Worm (Caenorhabditis elegans) whole organism, L3 larva: Measurements from ENCODE around the gene B0024.4.

ENCODE experiments used
- ceh-9 ChIP-seq: sonication (generic microtip); optimal IDR thresholded peaks from 2 replicates; lab custom pipeline; 2018; ENCODE audit warnings: missing biosample characterization, missing genetic modification characterization
- egl-27 ChIP-seq: sonication (generic microtip); optimal IDR thresholded peaks from 4 replicates; lab custom pipeline; 2017; ENCODE audit warnings: missing biosample characterization, missing genetic modification reagents, missing genetic modification characterization
- elt-2 ChIP-seq: sonication (generic microtip); optimal IDR thresholded peaks from 2 replicates; lab custom pipeline; 2016; ENCODE audit warnings: missing genetic modification reagents, mild to moderate bottlenecking, missing genetic modification characterization, missing compliant biosample characterization
- elt-3 ChIP-seq, 3 experiments: fragments of 150-350 bp in 1 of 3; sonication (generic microtip) in 2 of 3; optimal IDR thresholded peaks; 2 replicates in 2 of 3; 4 replicates in 1 of 3; lab custom pipeline; 2014 to 2017; ENCODE audit warnings: missing biosample characterization in 3 of 3, missing genetic modification characterization in 3 of 3
- fkh-10 ChIP-seq: sonication (generic microtip); optimal IDR thresholded peaks from 2 replicates; lab custom pipeline; 2017; ENCODE audit warnings: missing biosample characterization, missing genetic modification reagents, missing genetic modification characterization
- mml-1 ChIP-seq: fragments of 150-350 bp; sonication (generic microtip); optimal IDR thresholded peaks from 3 replicates; lab custom pipeline; 2014; ENCODE audit warnings: missing biosample characterization, missing genetic modification characterization
- nhr-12 ChIP-seq: fragments of 150-350 bp; optimal IDR thresholded peaks from 2 replicates; lab custom pipeline; 2014; ENCODE audit warnings: missing biosample characterization, missing genetic modification characterization
- nhr-25 ChIP-seq: sonication (generic microtip); optimal IDR thresholded peaks from 2 replicates; lab custom pipeline; 2017; ENCODE audit warnings: missing biosample characterization, missing genetic modification characterization
- pha-4 ChIP-seq: fragments of 150-350 bp; optimal IDR thresholded peaks from 2 replicates; lab custom pipeline; 2014; ENCODE audit warnings: missing biosample characterization, missing genetic modification reagents, missing genetic modification characterization

DNA sequence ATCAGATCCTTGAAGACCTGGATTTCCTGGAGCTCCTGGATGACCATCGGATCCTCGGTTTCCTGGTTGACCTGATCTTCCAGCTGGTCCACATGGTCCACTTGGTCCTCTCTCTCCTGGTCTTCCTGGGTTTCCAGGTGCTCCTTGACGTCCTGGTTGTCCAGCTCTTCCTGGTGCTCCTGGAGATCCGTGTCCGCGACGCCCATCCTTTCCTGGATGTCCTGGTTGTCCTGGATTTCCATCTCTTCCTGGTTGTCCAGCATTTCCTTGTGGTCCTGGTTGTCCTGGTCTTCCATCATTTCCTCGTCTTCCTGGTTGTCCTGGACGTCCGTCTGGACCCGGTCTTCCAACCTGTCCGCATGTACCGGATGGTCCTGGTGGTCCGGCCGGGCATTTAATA is 5.4 kb upstream of the B0024.4 start:
- TF ChIP-seq pha-4 (no peak), nhr-12 (tag; lab: Kevin White, UChicago) (no peak), elt-2 (tag; lab: Kevin White, UChicago) (no peak), fkh-10 (GFP tag; lab: Kevin White, UChicago) (no peak), elt-3 (tag; optimal IDR thresholded peaks at IDR 0.05; lab: Kevin White, UChicago) (no peak), nhr-25 (tag; lab: Kevin White, UChicago) (no peak), ceh-9 (tag; lab: Kevin White, UChicago) (no peak), mml-1 (tag; lab: Kevin White, UChicago) (no peak), egl-27 (tag; lab: Kevin White, UChicago) (no peak)
